Fruit fly (Drosophila melanogaster) whole organism, embryonic: Measurements from ENCODE around the gene Trs23.

ENCODE experiments used
- CG1024 ChIP-seq: fragments of 200-800 bp; sonication (Bioruptor generic); IDR thresholded peaks from 2 replicates; pipeline ENCODE4 v1.3.6; 2022; ENCODE audit warnings: missing biosample characterization, missing genetic modification characterization
- CG11695 ChIP-seq: fragments of 200-800 bp; sonication (Bioruptor generic); IDR thresholded peaks from 3 replicates; pipeline ENCODE4 v1.3.6; 2022; ENCODE audit warnings: missing biosample characterization, missing genetic modification characterization
- CG12155 ChIP-seq: fragments of 200-800 bp; sonication (Bioruptor generic); optimal IDR thresholded peaks from 3 replicates; lab custom pipeline; 2016; ENCODE audit warnings: missing biosample characterization, missing genetic modification characterization
- CG12659 ChIP-seq: fragments of 200-800 bp; sonication (Bioruptor generic); optimal IDR thresholded peaks from 3 replicates; lab custom pipeline; 2017; ENCODE audit warnings: mild to moderate bottlenecking, missing biosample characterization, missing genetic modification reagents, missing genetic modification characterization
- CG12769 ChIP-seq: fragments of 200-800 bp; sonication (Bioruptor generic); optimal IDR thresholded peaks from 2 replicates; lab custom pipeline; 2019; ENCODE audit warnings: missing biosample characterization, mild to moderate bottlenecking, missing genetic modification characterization, moderate library complexity
- CG14014 ChIP-seq: fragments of 200-800 bp; sonication (Bioruptor generic); IDR thresholded peaks from 2 replicates; pipeline ENCODE4 v1.3.6; 2022; ENCODE audit warnings: missing biosample characterization, missing genetic modification characterization
- CG15073 ChIP-seq: fragments of 200-800 bp; sonication (Bioruptor generic); optimal IDR thresholded peaks from 2 replicates; lab custom pipeline; 2016; ENCODE audit warnings: missing biosample characterization, missing genetic modification characterization
- CG15696 ChIP-seq: fragments of 200-800 bp; sonication (Bioruptor generic); optimal IDR thresholded peaks from 2 replicates; lab custom pipeline; 2019; ENCODE audit warnings: missing biosample characterization, mild to moderate bottlenecking, missing genetic modification characterization, moderate library complexity
- CG1647 ChIP-seq: fragments of 200-800 bp; sonication (Bioruptor generic); optimal IDR thresholded peaks from 3 replicates; lab custom pipeline; 2016; ENCODE audit warnings: missing biosample characterization, missing genetic modification characterization
- CG17328 ChIP-seq: fragments of 200-800 bp; sonication (Bioruptor generic); IDR thresholded peaks from 2 replicates; pipeline ENCODE4 v1.3.6; 2022; ENCODE audit warnings: missing biosample characterization, missing genetic modification characterization
- CG17361 ChIP-seq: fragments of 200-800 bp; sonication (Bioruptor generic); IDR thresholded peaks from 3 replicates; pipeline ENCODE4 v1.3.6; 2022; ENCODE audit warnings: missing biosample characterization, missing genetic modification characterization
- CG1832 ChIP-seq: fragments of 200-800 bp; sonication (Bioruptor generic); optimal IDR thresholded peaks from 2 replicates; lab custom pipeline; 2017; ENCODE audit warnings: missing biosample characterization, mild to moderate bottlenecking, missing genetic modification characterization, inconsistent platforms
- CG18476 ChIP-seq: fragments of 200-800 bp; sonication (Bioruptor generic); optimal IDR thresholded peaks from 2 replicates; lab custom pipeline; 2016; ENCODE audit warnings: missing biosample characterization, mild to moderate bottlenecking, missing genetic modification characterization
- CG2199 ChIP-seq: fragments of 200-800 bp; sonication (Bioruptor generic); IDR thresholded peaks from 3 replicates; pipeline ENCODE4 v1.3.6; 2022; ENCODE audit warnings: missing biosample characterization, missing genetic modification characterization
- CG30020 ChIP-seq: fragments of 200-800 bp; optimal IDR thresholded peaks from 2 replicates; lab custom pipeline; 2019; ENCODE audit warnings: missing biosample characterization, mild to moderate bottlenecking, missing genetic modification characterization, moderate library complexity
- CG32532 ChIP-seq: fragments of 200-800 bp; sonication (Bioruptor generic); IDR thresholded peaks from 2 replicates; pipeline ENCODE4 v1.3.6; 2022; ENCODE audit warnings: missing biosample characterization, missing genetic modification characterization
- CG32767 ChIP-seq: fragments of 200-800 bp; sonication (Bioruptor generic); IDR thresholded peaks from 2 replicates; pipeline ENCODE4 v1.3.6; 2022; ENCODE audit warnings: missing biosample characterization, missing genetic modification characterization
- CG3407 ChIP-seq: fragments of 200-800 bp; sonication (Bioruptor generic); optimal IDR thresholded peaks from 2 replicates; lab custom pipeline; 2018; ENCODE audit warnings: missing biosample characterization, mild to moderate bottlenecking, missing genetic modification characterization
- CG7987 ChIP-seq: fragments of 200-800 bp; sonication (Bioruptor generic); optimal IDR thresholded peaks from 2 replicates; lab custom pipeline; 2018; ENCODE audit warnings: missing biosample characterization, mild to moderate bottlenecking, missing genetic modification characterization, moderate library complexity
- CG8359 ChIP-seq: fragments of 200-800 bp; sonication (Bioruptor generic); optimal IDR thresholded peaks from 2 replicates; lab custom pipeline; 2017; ENCODE audit warnings: missing biosample characterization, mild to moderate bottlenecking, missing genetic modification characterization, borderline replicate concordance
- CG9727 ChIP-seq: fragments of 200-800 bp; sonication (Bioruptor generic); optimal IDR thresholded peaks from 3 replicates; lab custom pipeline; 2017; ENCODE audit warnings: missing biosample characterization, mild to moderate bottlenecking, missing genetic modification characterization
- CTCF ChIP-seq: fragments of 200-800 bp; sonication (Bioruptor generic); optimal IDR thresholded peaks from 2 replicates; lab custom pipeline; 2017; ENCODE audit warnings: missing biosample characterization, mild to moderate bottlenecking, missing genetic modification characterization, moderate library complexity
- Dip3 ChIP-seq: fragments of 200-800 bp; sonication (Bioruptor generic); optimal IDR thresholded peaks from 3 replicates; lab custom pipeline; 2016; ENCODE audit warnings: missing biosample characterization, missing genetic modification characterization
- GATAe ChIP-seq: fragments of 200-800 bp; sonication (Bioruptor generic); conservative IDR thresholded peaks from 2 replicates; pipeline ENCODE4 v1.3.6; 2022; ENCODE audit warnings: missing biosample characterization, missing genetic modification characterization
- Hey ChIP-seq: fragments of 200-800 bp; sonication (Bioruptor generic); optimal IDR thresholded peaks from 3 replicates; lab custom pipeline; 2018; ENCODE audit warnings: missing biosample characterization, mild to moderate bottlenecking, missing genetic modification characterization
- Hr78 ChIP-seq, 2 experiments: fragments of 200-800 bp in 1 of 2; fragments of >200 bp in 1 of 2; sonication (Bioruptor generic) in 1 of 2; optimal IDR thresholded peaks; 2 replicates each; lab custom pipeline; 2017 to 2019; ENCODE audit warnings: missing biosample characterization in 2 of 2, missing genetic modification characterization in 2 of 2, mild to moderate bottlenecking in 1 of 2, moderate library complexity in 1 of 2
- Meics ChIP-seq: fragments of 200-800 bp; sonication (Bioruptor generic); optimal IDR thresholded peaks from 2 replicates; lab custom pipeline; 2017; ENCODE audit warnings: missing biosample characterization, mild to moderate bottlenecking, missing genetic modification characterization
- Nf-YB ChIP-seq: fragments of 200-800 bp; sonication (Bioruptor generic); optimal IDR thresholded peaks from 3 replicates; lab custom pipeline; 2019; ENCODE audit warnings: missing biosample characterization, mild to moderate bottlenecking, missing genetic modification characterization, moderate library complexity
- Rfx ChIP-seq: fragments of 200-800 bp; sonication (Bioruptor generic); IDR thresholded peaks from 2 replicates; pipeline ENCODE4 v1.3.6; 2022; ENCODE audit warnings: missing biosample characterization, missing genetic modification characterization
- Scr ChIP-seq: fragments of 200-800 bp; sonication (Bioruptor generic); IDR thresholded peaks from 2 replicates; pipeline ENCODE4 v1.3.6; 2022; ENCODE audit warnings: missing biosample characterization, missing genetic modification characterization; ENCODE audit not compliant: partially characterized antibody
- TFAM ChIP-seq: fragments of 200-800 bp; sonication (Bioruptor generic); optimal IDR thresholded peaks from 2 replicates; lab custom pipeline; 2017; ENCODE audit warnings: missing biosample characterization, missing genetic modification characterization, inconsistent platforms
- Taf1 ChIP-seq: fragments of 200-800 bp; sonication (Bioruptor generic); IDR thresholded peaks from 2 replicates; pipeline ENCODE4 v1.3.6; 2022; ENCODE audit warnings: missing biosample characterization, missing genetic modification characterization
- Vsx1 ChIP-seq: fragments of 200-800 bp; sonication (Bioruptor generic); optimal IDR thresholded peaks from 2 replicates; lab custom pipeline; 2017; ENCODE audit warnings: missing biosample characterization, mild to moderate bottlenecking, missing genetic modification characterization, missing genetic modification reagents
- YL-1 ChIP-seq: fragments of 200-800 bp; sonication (Bioruptor generic); optimal IDR thresholded peaks from 3 replicates; lab custom pipeline; 2017; ENCODE audit warnings: missing biosample characterization, mild to moderate bottlenecking, missing genetic modification characterization
- ac ChIP-seq: fragments of 200-800 bp; sonication (Bioruptor generic); optimal IDR thresholded peaks from 3 replicates; lab custom pipeline; 2017; ENCODE audit warnings: missing biosample characterization, mild to moderate bottlenecking, missing genetic modification characterization
- amos ChIP-seq: fragments of 200-800 bp; sonication (Bioruptor generic); IDR thresholded peaks from 2 replicates; pipeline ENCODE4 v1.3.6; 2022; ENCODE audit warnings: missing biosample characterization, missing genetic modification characterization; ENCODE audit not compliant: partially characterized antibody
- aop ChIP-seq: fragments of 200-800 bp; sonication (Bioruptor generic); IDR thresholded peaks from 2 replicates; pipeline ENCODE4 v1.3.6; 2022; ENCODE audit warnings: missing biosample characterization, missing genetic modification characterization
- ato ChIP-seq: fragments of 200-800 bp; sonication (Bioruptor generic); IDR thresholded peaks from 2 replicates; pipeline ENCODE4 v1.3.6; 2022; ENCODE audit warnings: missing biosample characterization, missing genetic modification characterization; ENCODE audit not compliant: partially characterized antibody
- chm ChIP-seq: fragments of 200-800 bp; sonication (Bioruptor generic); IDR thresholded peaks from 2 replicates; pipeline ENCODE4 v1.3.6; 2022; ENCODE audit warnings: missing biosample characterization, missing genetic modification characterization
- crol ChIP-seq: fragments of 200-800 bp; sonication (Bioruptor generic); IDR thresholded peaks from 2 replicates; pipeline ENCODE4 v1.3.6; 2022; ENCODE audit warnings: missing biosample characterization, missing genetic modification characterization
- cwo ChIP-seq: fragments of 200-800 bp; sonication (Bioruptor generic); optimal IDR thresholded peaks from 3 replicates; lab custom pipeline; 2017; ENCODE audit warnings: missing biosample characterization, missing genetic modification characterization, mild to moderate bottlenecking, moderate library complexity, missing genetic modification reagents
- dimm ChIP-seq: fragments of 200-800 bp; sonication (Bioruptor generic); IDR thresholded peaks from 2 replicates; pipeline ENCODE4 v1.3.6; 2022; ENCODE audit warnings: missing biosample characterization, missing genetic modification characterization
- en ChIP-seq: fragments of 200-800 bp; sonication (Bioruptor generic); optimal IDR thresholded peaks from 2 replicates; lab custom pipeline; 2016; ENCODE audit warnings: missing biosample characterization, missing genetic modification characterization
- exex ChIP-seq: fragments of 200-800 bp; sonication (Bioruptor generic); optimal IDR thresholded peaks from 4 replicates; lab custom pipeline; 2018; ENCODE audit warnings: missing biosample characterization, mild to moderate bottlenecking, missing genetic modification characterization, moderate library complexity
- grau ChIP-seq: fragments of 200-800 bp; optimal IDR thresholded peaks from 3 replicates; lab custom pipeline; 2019; ENCODE audit warnings: missing biosample characterization, mild to moderate bottlenecking, missing genetic modification characterization, moderate library complexity
- her ChIP-seq: fragments of 200-800 bp; sonication (Bioruptor generic); optimal IDR thresholded peaks from 2 replicates; lab custom pipeline; 2016; ENCODE audit warnings: missing biosample characterization, missing genetic modification characterization
- mirr ChIP-seq: fragments of 200-800 bp; sonication (Bioruptor generic); optimal IDR thresholded peaks from 3 replicates; lab custom pipeline; 2018; ENCODE audit warnings: missing biosample characterization, mild to moderate bottlenecking, missing genetic modification characterization
- pros ChIP-seq: fragments of 200-800 bp; sonication (Bioruptor generic); optimal IDR thresholded peaks from 3 replicates; lab custom pipeline; 2019; ENCODE audit warnings: missing biosample characterization, mild to moderate bottlenecking, missing genetic modification characterization, moderate library complexity
- repo ChIP-seq: fragments of 200-800 bp; sonication (Bioruptor generic); optimal IDR thresholded peaks from 2 replicates; lab custom pipeline; 2016; ENCODE audit warnings: missing biosample characterization, missing genetic modification characterization
- seq ChIP-seq: fragments of 200-800 bp; sonication (Bioruptor generic); IDR thresholded peaks from 2 replicates; pipeline ENCODE4 v1.3.6; 2022; ENCODE audit warnings: missing biosample characterization, missing genetic modification characterization
- sim ChIP-seq: fragments of 200-800 bp; sonication (Bioruptor generic); IDR thresholded peaks from 2 replicates; pipeline ENCODE4 v1.3.6; 2022; ENCODE audit warnings: missing biosample characterization, missing genetic modification characterization
- stc ChIP-seq: fragments of 200-800 bp; sonication (Bioruptor generic); IDR thresholded peaks from 2 replicates; pipeline ENCODE4 v1.3.6; 2022; ENCODE audit warnings: missing biosample characterization, missing genetic modification characterization

Gene Trs23

dm6 chr2L:8732702-8733101 is 46.7 kb downstream of the Trs23 start (continued):
- TF ChIP-seq stc, result peak; percentile 70
- no peak for TF ChIP-seq CG15073 (GFP tag; lab: Kevin White, UChicago)
- TF ChIP-seq CG32532 (GFP tag; lab: Robert Waterston, UW), result no peak
- TF ChIP-seq ato (GFP tag; lab: Robert Waterston, UW), result no peak
- TF ChIP-seq repo (GFP tag; lab: Kevin White, UChicago), result no peak
- no peak for TF ChIP-seq CG14014 (GFP tag; lab: Robert Waterston, UW)
- TF ChIP-seq TFAM (GFP tag; lab: Kevin White, UChicago), result no peak
- TF ChIP-seq CG9727 (GFP tag; lab: Kevin White, UChicago), result no peak
- no peak for TF ChIP-seq Taf1
- TF ChIP-seq CTCF (GFP tag; lab: Kevin White, UChicago), result no peak
- TF ChIP-seq amos (GFP tag; lab: Robert Waterston, UW), result no peak
- no peak for TF ChIP-seq CG30020 (tag; lab: Kevin White, UChicago)
- TF ChIP-seq Nf-YB (GFP tag; lab: Kevin White, UChicago), result no peak
- TF ChIP-seq CG7987 (GFP tag; lab: Kevin White, UChicago), result no peak
- TF ChIP-seq CG18476 (GFP tag; lab: Kevin White, UChicago), result no peak
- TF ChIP-seq CG32767 (GFP tag; lab: Robert Waterston, UW), result 0 out of 2 replicates have a peak, but pooled peaks have one; percentile 23
- no peak for TF ChIP-seq aop (GFP tag; lab: Robert Waterston, UW)
- no peak; the same call in 2 of the 3 replicates for TF ChIP-seq CG11695 (GFP tag; lab: Robert Waterston, UW)
- no peak for TF ChIP-seq grau
- 0 out of 2 replicates have a peak, but pooled peaks have one; percentile 21 for TF ChIP-seq CG1024
- TF ChIP-seq CG12659 (GFP tag; lab: Kevin White, UChicago), result peak; percentile 9
- TF ChIP-seq CG8359 (GFP tag; lab: Kevin White, UChicago), result no peak
- no peak for TF ChIP-seq CG1647 (GFP tag; lab: Kevin White, UChicago)
- TF ChIP-seq crol (GFP tag; lab: Robert Waterston, UW), result no peak
- TF ChIP-seq YL-1 (GFP tag; lab: Kevin White, UChicago), result no peak
- no peak for TF ChIP-seq Scr
- TF ChIP-seq ac (GFP tag; lab: Kevin White, UChicago), result no peak
- TF ChIP-seq Hr78 (GFP tag; optimal IDR thresholded peaks at IDR 0.05; lab: Kevin White, UChicago), result no peak
- no peak for TF ChIP-seq seq (GFP tag; lab: Robert Waterston, UW)
- TF ChIP-seq CG15696 (tag; lab: Kevin White, UChicago), result no peak
- TF ChIP-seq Dip3 (GFP tag; lab: Kevin White, UChicago), result no peak
- TF ChIP-seq dimm (GFP tag; lab: Robert Waterston, UW), result no peak
- TF ChIP-seq pros, result no peak
- TF ChIP-seq CG17328 (GFP tag; lab: Robert Waterston, UW), result no peak

dm6 chr2L:8734304-8734703 is 48.3 kb downstream of the Trs23 start:
- TF ChIP-seq her (GFP tag; lab: Kevin White, UChicago) (no peak), CG1832 (GFP tag; lab: Kevin White, UChicago) (no peak), Rfx (GFP tag; lab: Robert Waterston, UW) (peak; percentile 32; the same call in 1 of the 2 replicates), mirr (GFP tag; lab: Kevin White, UChicago) (peak; percentile 58), CG2199 (GFP tag; lab: Robert Waterston, UW) (peak; percentile 61; the same call in 1 of the 3 replicates), exex (peak; percentile 68), Vsx1 (GFP tag; lab: Kevin White, UChicago) (no peak), Meics (peak; percentile 5), sim (GFP tag; lab: Robert Waterston, UW) (no peak), stc (0 out of 2 replicates have a peak, but pooled peaks have one; percentile 18), Hey (tag; lab: Kevin White, UChicago) (peak; percentile 32), chm (no peak), cwo (peak; percentile 9), CG17361 (GFP tag; lab: Robert Waterston, UW) (no peak), CG12769 (peak; percentile 28), en (no peak), CG18476 (GFP tag; lab: Kevin White, UChicago) (no peak), CG3407 (no peak), CG12155 (no peak), GATAe (GFP tag; lab: Robert Waterston, UW) (peak; percentile 32; the same call in 1 of the 2 replicates)
